Fruit fly (Drosophila melanogaster): ENCODE measurements around the gene Vps39.

DNA sequence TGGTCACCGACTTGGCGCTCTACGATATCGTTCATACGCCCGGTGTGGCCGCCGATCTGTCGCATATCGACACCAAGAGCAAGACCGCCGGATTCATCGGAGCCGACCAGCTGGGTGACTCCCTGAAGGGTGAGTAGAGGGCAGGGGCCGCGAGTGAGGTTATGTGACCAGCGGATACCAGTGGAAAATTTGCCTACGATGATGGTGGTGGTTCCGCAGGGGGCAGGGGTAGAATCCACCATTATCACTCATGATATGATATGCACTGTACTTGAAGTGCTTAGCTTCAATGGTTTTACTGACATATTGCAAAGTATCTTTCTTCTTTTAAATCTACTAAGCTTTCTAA is 47.5 kb downstream of the Vps39 start:
- TF ChIP-seq Myc (optimal IDR thresholded peaks at IDR 0.05) (no peak), h (optimal IDR thresholded peaks at IDR 0.05) (no peak), ttk (optimal IDR thresholded peaks at IDR 0.05) (no peak), insv (optimal IDR thresholded peaks at IDR 0.05) (no peak), Sin3A (optimal IDR thresholded peaks at IDR 0.05) (no peak), psq (optimal IDR thresholded peaks at IDR 0.05) (no peak)

Measured in Kc167 (cell line).